Worm (Caenorhabditis elegans) whole organism, L1 larva: ENCODE results near the gene W05E10.1.

Source experiments
- C04F5.9 ChIP-seq: sonication (generic microtip); optimal IDR thresholded peaks from 2 replicates; lab custom pipeline; 2016; ENCODE audit warnings: missing genetic modification characterization, missing compliant biosample characterization
- alr-1 ChIP-seq: fragments of 200-800 bp; sonication (Bioruptor generic); optimal IDR thresholded peaks from 2 replicates; lab custom pipeline; 2018; ENCODE audit warnings: borderline replicate concordance, mild to moderate bottlenecking, missing genetic modification characterization, missing compliant biosample characterization
- ceh-63 ChIP-seq: fragments of 200-800 bp; sonication (Bioruptor generic); optimal IDR thresholded peaks from 2 replicates; lab custom pipeline; 2018; ENCODE audit warnings: mild to moderate bottlenecking, missing genetic modification characterization, missing compliant biosample characterization
- ces-1 ChIP-seq: fragments of 150-350 bp; optimal IDR thresholded peaks from 2 replicates; lab custom pipeline; 2014; ENCODE audit warnings: missing biosample characterization, missing genetic modification reagents, missing genetic modification characterization
- lsy-2 ChIP-seq, 2 experiments: fragments of 150-350 bp; optimal IDR thresholded peaks; 2 replicates each; lab custom pipeline; 2014; ENCODE audit warnings: missing biosample characterization in 2 of 2, missing genetic modification characterization in 2 of 2
- unc-62 ChIP-seq: fragments of 150-350 bp; optimal IDR thresholded peaks from 2 replicates; lab custom pipeline; 2014; ENCODE audit warnings: missing biosample characterization, missing genetic modification reagents, missing genetic modification characterization

ce11 chrV:11715797-11716196 lies 24.3 kb upstream of the W05E10.1 start, which contains the start of gene tre-3:
- TF ChIP-seq ceh-63 (GFP tag; lab: Kevin White, UChicago): no peak
- TF ChIP-seq ces-1 (GFP tag; lab: Kevin White, UChicago): no peak
- TF ChIP-seq C04F5.9: no peak
- TF ChIP-seq alr-1 (tag; lab: Kevin White, UChicago): no peak
- TF ChIP-seq unc-62: no peak
- no peak for TF ChIP-seq lsy-2 (tag; optimal IDR thresholded peaks at IDR 0.05; lab: Kevin White, UChicago)
